Fruit fly (Drosophila melanogaster) whole organism, wandering third instar larva: ENCODE measurements around the gene dpr14.

Experiments
- CG32264 ChIP-seq: fragments of 200-800 bp; sonication (Bioruptor generic); optimal IDR thresholded peaks from 2 replicates; lab custom pipeline; 2016; ENCODE audit warnings: missing biosample characterization, missing genetic modification characterization
- CG9705 ChIP-seq: fragments of 200-800 bp; sonication (Bioruptor generic); optimal IDR thresholded peaks from 2 replicates; lab custom pipeline; 2018; ENCODE audit warnings: missing biosample characterization, mild to moderate bottlenecking, missing genetic modification characterization
- CrebA ChIP-seq: fragments of 200-800 bp; sonication (Bioruptor generic); optimal IDR thresholded peaks from 2 replicates; lab custom pipeline; 2016; ENCODE audit warnings: missing biosample characterization, mild to moderate bottlenecking, missing genetic modification characterization, borderline replicate concordance
- Dfd ChIP-seq: fragments of >200 bp; optimal IDR thresholded peaks from 2 replicates; lab custom pipeline; 2017; ENCODE audit warnings: missing biosample characterization, missing genetic modification characterization
- Dif ChIP-seq: fragments of 200-275, 200-300 bp; sonication (Bioruptor generic); optimal IDR thresholded peaks from 2 replicates; lab custom pipeline; 2018; ENCODE audit warnings: missing biosample characterization, missing genetic modification characterization; ENCODE audit not compliant: partially characterized antibody
- HLH106 ChIP-seq: fragments of 200-800 bp; optimal IDR thresholded peaks from 3 replicates; lab custom pipeline; 2019; ENCODE audit warnings: missing biosample characterization, mild to moderate bottlenecking, missing genetic modification characterization, moderate library complexity
- Hnf4 ChIP-seq: fragments of 200-800 bp; sonication (Bioruptor generic); optimal IDR thresholded peaks from 2 replicates; lab custom pipeline; 2016; ENCODE audit warnings: missing biosample characterization, mild to moderate bottlenecking, missing genetic modification characterization
- Hr78 ChIP-seq: fragments of >200 bp; optimal IDR thresholded peaks from 2 replicates; lab custom pipeline; 2017; ENCODE audit warnings: missing biosample characterization, missing genetic modification characterization
- Hr83 ChIP-seq: fragments of 200-300 bp; sonication (Bioruptor generic); optimal IDR thresholded peaks from 2 replicates; lab custom pipeline; 2016; ENCODE audit warnings: missing biosample characterization, mild to moderate bottlenecking, missing genetic modification characterization, moderate library complexity; ENCODE audit not compliant: poor library complexity, severe bottlenecking
- Jra ChIP-seq: sonication (Bioruptor generic); optimal IDR thresholded peaks from 2 replicates; lab custom pipeline; 2016; ENCODE audit warnings: missing biosample characterization, missing genetic modification characterization
- Mio ChIP-seq: sonication (Bioruptor generic); optimal IDR thresholded peaks from 2 replicates; lab custom pipeline; 2016; ENCODE audit warnings: missing biosample characterization, missing genetic modification characterization
- N ChIP-seq: fragments of >200 bp; optimal IDR thresholded peaks from 2 replicates; lab custom pipeline; 2018; ENCODE audit warnings: missing biosample characterization, missing external identifiers, missing genetic modification characterization
- OdsH ChIP-seq: fragments of 200-800 bp; sonication (Bioruptor generic); optimal IDR thresholded peaks from 2 replicates; lab custom pipeline; 2016; ENCODE audit warnings: missing biosample characterization, mild to moderate bottlenecking, missing genetic modification characterization
- Rel ChIP-seq, 2 experiments: fragments of 200-800 bp; sonication (Bioruptor generic) in 1 of 2; optimal IDR thresholded peaks; 2 replicates in 1 of 2; 3 replicates in 1 of 2; lab custom pipeline; 2016 to 2019; ENCODE audit warnings: mild to moderate bottlenecking in 2 of 2, missing biosample characterization in 2 of 2, missing genetic modification characterization in 2 of 2, moderate library complexity in 1 of 2
- Sp1 ChIP-seq: fragments of 200-800 bp; sonication (Bioruptor generic); optimal IDR thresholded peaks from 3 replicates; lab custom pipeline; 2019; ENCODE audit warnings: missing biosample characterization, mild to moderate bottlenecking, missing genetic modification characterization, moderate library complexity
- br ChIP-seq: fragments of 200-800 bp; sonication (Bioruptor generic); optimal IDR thresholded peaks from 2 replicates; lab custom pipeline; 2016; ENCODE audit warnings: missing biosample characterization, missing genetic modification characterization
- brk ChIP-seq: fragments of 200-800 bp; sonication (Bioruptor generic); optimal IDR thresholded peaks from 2 replicates; lab custom pipeline; 2016; ENCODE audit warnings: missing biosample characterization, mild to moderate bottlenecking, missing genetic modification characterization
- dl ChIP-seq, 2 experiments: fragments of 175-275, 200-275 bp in 1 of 2; fragments of 200-275 bp in 1 of 2; sonication (Bioruptor generic); optimal IDR thresholded peaks; lab custom pipeline; 2018; ENCODE audit warnings: mild to moderate bottlenecking in 2 of 2, missing biosample characterization in 2 of 2, missing genetic modification characterization in 2 of 2, moderate library complexity in 2 of 2; ENCODE audit not compliant: partially characterized antibody in 2 of 2, insufficient read depth in 1 of 2
- dmrt93B ChIP-seq: fragments of 200-800 bp; sonication (Bioruptor generic); optimal IDR thresholded peaks from 2 replicates; lab custom pipeline; 2018; ENCODE audit warnings: missing biosample characterization, mild to moderate bottlenecking, missing genetic modification characterization
- dsf ChIP-seq: sonication (Bioruptor generic); optimal IDR thresholded peaks from 2 replicates; lab custom pipeline; 2016; ENCODE audit warnings: missing biosample characterization, missing genetic modification characterization, borderline replicate concordance
- foxo ChIP-seq, 2 experiments: fragments of 200-800 bp; sonication (Bioruptor generic); optimal IDR thresholded peaks; 2 replicates in 1 of 2; 3 replicates in 1 of 2; lab custom pipeline; 2016 to 2017; ENCODE audit warnings: missing biosample characterization in 2 of 2, missing genetic modification characterization in 2 of 2
- fru ChIP-seq: fragments of 200-800 bp; sonication (Bioruptor generic); optimal IDR thresholded peaks from 3 replicates; lab custom pipeline; 2016; ENCODE audit warnings: missing biosample characterization, mild to moderate bottlenecking, missing genetic modification characterization
- h ChIP-seq: fragments of 200-800 bp; sonication (Bioruptor generic); optimal IDR thresholded peaks from 3 replicates; lab custom pipeline; 2016; ENCODE audit warnings: missing biosample characterization, mild to moderate bottlenecking, missing genetic modification characterization
- jim ChIP-seq: fragments of 175-275, 200-325 bp; sonication (Bioruptor generic); optimal IDR thresholded peaks from 2 replicates; lab custom pipeline; 2016; ENCODE audit warnings: missing biosample characterization, mild to moderate bottlenecking, missing genetic modification characterization
- lola ChIP-seq: fragments of >200 bp; optimal IDR thresholded peaks from 2 replicates; lab custom pipeline; 2017; ENCODE audit warnings: missing biosample characterization, missing genetic modification characterization
- pan ChIP-seq: fragments of >200 bp; optimal IDR thresholded peaks from 2 replicates; lab custom pipeline; 2017
- psq ChIP-seq: fragments of 200-800 bp; sonication (Bioruptor generic); optimal IDR thresholded peaks from 3 replicates; lab custom pipeline; 2017; ENCODE audit warnings: missing biosample characterization, mild to moderate bottlenecking, missing genetic modification characterization, moderate library complexity
- rgr ChIP-seq: fragments of 200-800 bp; sonication (Bioruptor generic); optimal IDR thresholded peaks from 3 replicates; lab custom pipeline; 2016; ENCODE audit warnings: missing biosample characterization, mild to moderate bottlenecking, missing genetic modification characterization
- sage ChIP-seq: fragments of 200-800 bp; sonication (Bioruptor generic); optimal IDR thresholded peaks from 2 replicates; lab custom pipeline; 2016; ENCODE audit warnings: missing biosample characterization, mild to moderate bottlenecking, missing genetic modification characterization
- sv ChIP-seq: fragments of 200-800 bp; sonication (Bioruptor generic); optimal IDR thresholded peaks from 3 replicates; lab custom pipeline; 2016; ENCODE audit warnings: missing biosample characterization, missing genetic modification characterization
- tai ChIP-seq: sonication (Bioruptor generic); optimal IDR thresholded peaks from 2 replicates; lab custom pipeline; 2016; ENCODE audit warnings: missing biosample characterization, missing genetic modification characterization
- woc ChIP-seq: sonication (Bioruptor generic); optimal IDR thresholded peaks from 2 replicates; lab custom pipeline; 2016; ENCODE audit warnings: missing biosample characterization, mild to moderate bottlenecking, missing genetic modification characterization

dpr14 gene

dm6 chrX:7920081-7920688 lies 12.1 kb upstream of the dpr14 start, which contains the start of the genes hdm and Ykt6 (continued):
- TF ChIP-seq Mio (GFP tag; lab: Kevin White, UChicago) (peak; percentile 3), tai (GFP tag; lab: Kevin White, UChicago) (no peak), pan (lab: Kevin White, UChicago) (no peak), Dfd (GFP tag; lab: Kevin White, UChicago) (no peak), h (peak; percentile 86), OdsH (GFP tag; lab: Kevin White, UChicago) (peak; percentile 70), CG9705 (GFP tag; lab: Kevin White, UChicago) (peak; percentile 62), rgr (GFP tag; lab: Kevin White, UChicago) (peak; percentile 81), lola (GFP tag; lab: Kevin White, UChicago) (no peak), foxo (GFP tag; optimal IDR thresholded peaks at IDR 0.05; lab: Kevin White, UChicago) (peak in 1 of 2 experiments; percentile 87), Hnf4 (GFP tag; lab: Kevin White, UChicago) (peak; percentile 92), dsf (GFP tag; lab: Kevin White, UChicago) (no peak)

- no peak for TF ChIP-seq Hr83
- no peak for TF ChIP-seq OdsH (GFP tag; lab: Kevin White, UChicago)
- no peak for TF ChIP-seq lola (GFP tag; lab: Kevin White, UChicago)
- TF ChIP-seq Hnf4 (GFP tag; lab: Kevin White, UChicago): no peak
- no peak for TF ChIP-seq Jra (GFP tag; lab: Kevin White, UChicago)
Observed at dm6 chrX:7911983-7912630, 4.0 kb upstream of the dpr14 start, which contains the start of gene snz. Gene snz, plus strand, starts transcription at chrX:7912089.

- TF ChIP-seq Mio (GFP tag; lab: Kevin White, UChicago) (no peak), psq (GFP tag; lab: Kevin White, UChicago) (no peak), Dif (GFP tag; lab: Kevin White, UChicago) (no peak), Jra (GFP tag; lab: Kevin White, UChicago) (no peak), Hr78 (GFP tag; lab: Kevin White, UChicago) (no peak), Sp1 (GFP tag; lab: Kevin White, UChicago) (no peak)
- TF ChIP-seq, all 38 proteins: peak for 0
Observed at dm6 chrX:7909482-7909881, 1.4 kb upstream of the dpr14 start.

dm6 chrX:7909069-7909389 lies 943 bp upstream of the dpr14 start:
- no peak for TF ChIP-seq pan (lab: Kevin White, UChicago)
- no peak for TF ChIP-seq Dif (GFP tag; lab: Kevin White, UChicago)
- TF ChIP-seq fru (GFP tag; lab: Kevin White, UChicago): no peak
- no peak for TF ChIP-seq brk
- no peak for TF ChIP-seq br (GFP tag; lab: Kevin White, UChicago)
- TF ChIP-seq psq (GFP tag; lab: Kevin White, UChicago): no peak
- no peak for TF ChIP-seq CrebA (GFP tag; lab: Kevin White, UChicago)
- no peak for TF ChIP-seq Dfd (GFP tag; lab: Kevin White, UChicago)
- TF ChIP-seq rgr (GFP tag; lab: Kevin White, UChicago): no peak
- no peak for TF ChIP-seq tai (GFP tag; lab: Kevin White, UChicago)
- no peak for TF ChIP-seq Mio (GFP tag; lab: Kevin White, UChicago)
- TF ChIP-seq dl (GFP tag; optimal IDR thresholded peaks at IDR 0.05; lab: Kevin White, UChicago; ENCODE audit: insufficient read depth in 1 of 2, partially characterized antibody in 2 of 2): no peak
- TF ChIP-seq Sp1 (GFP tag; lab: Kevin White, UChicago): no peak
- TF ChIP-seq HLH106 (tag; lab: Kevin White, UChicago): no peak
- TF ChIP-seq Hnf4 (GFP tag; lab: Kevin White, UChicago): no peak
- TF ChIP-seq Jra (GFP tag; lab: Kevin White, UChicago): no peak
- TF ChIP-seq Hr78 (GFP tag; lab: Kevin White, UChicago): no peak

dm6 chrX:7901153-7902038 lies 6.7 kb downstream of the dpr14 start, which contains the start of the genes RpS6 and bys:
Gene RpS6, minus strand, starts transcription at chrX:7901331.
Gene bys, plus strand, starts transcription at chrX:7901880.
- TF ChIP-seq fru (GFP tag; lab: Kevin White, UChicago): peak; percentile 19
- no peak for TF ChIP-seq CG32264 (GFP tag; lab: Kevin White, UChicago)
- peak; percentile 93 for TF ChIP-seq Hr83
- TF ChIP-seq psq (GFP tag; lab: Kevin White, UChicago): peak; percentile 31
- no peak for TF ChIP-seq N (GFP tag; lab: Kevin White, UChicago)
- TF ChIP-seq pan (lab: Kevin White, UChicago): no peak
- no peak for TF ChIP-seq Mio (GFP tag; lab: Kevin White, UChicago)
- TF ChIP-seq sv (GFP tag; lab: Kevin White, UChicago): peak; percentile 39
- peak; percentile 43 for TF ChIP-seq HLH106 (tag; lab: Kevin White, UChicago)
- peak; percentile 40 for TF ChIP-seq dmrt93B
- no peak for TF ChIP-seq Rel (GFP tag; optimal IDR thresholded peaks at IDR 0.05; lab: Kevin White, UChicago)
- no peak for TF ChIP-seq Rel (tag; optimal IDR thresholded peaks at IDR 0.05; lab: Kevin White, UChicago)
- peak; percentile 63 for TF ChIP-seq woc
- no peak for TF ChIP-seq tai (GFP tag; lab: Kevin White, UChicago)
- peak; percentile 44 for TF ChIP-seq dsf (GFP tag; lab: Kevin White, UChicago)
- TF ChIP-seq jim (GFP tag; lab: Kevin White, UChicago): peak; percentile 57
- TF ChIP-seq foxo (GFP tag; optimal IDR thresholded peaks at IDR 0.05; lab: Kevin White, UChicago): peak in 1 of 2 experiments; percentile 43
- TF ChIP-seq CG9705 (GFP tag; lab: Kevin White, UChicago): peak; percentile 19
- TF ChIP-seq br (GFP tag; lab: Kevin White, UChicago): peak; percentile 48
- peak; percentile 7 for TF ChIP-seq sage (GFP tag; lab: Kevin White, UChicago)
- peak in 1 of 2 experiments; percentile 6 for TF ChIP-seq dl (GFP tag; optimal IDR thresholded peaks at IDR 0.05; lab: Kevin White, UChicago; ENCODE audit: insufficient read depth in 1 of 2, partially characterized antibody in 2 of 2)
